Fruit fly (Drosophila melanogaster): ENCODE data around the gene dnc.

dnc gene

dm6 chrX:3382605-3383271 lies 206.5 kb downstream of the dnc start:
- TF ChIP-seq dmrt93B (GFP tag; optimal IDR thresholded peaks at IDR 0.05): no peak
- TF ChIP-seq Vsx2 (GFP tag; optimal IDR thresholded peaks at IDR 0.05; ENCODE audit: partially characterized antibody): no peak
- no peak for TF ChIP-seq lola (GFP tag; optimal IDR thresholded peaks at IDR 0.05)
- TF ChIP-seq CG32264 (GFP tag; optimal IDR thresholded peaks at IDR 0.05): no peak
- no peak for TF ChIP-seq br (GFP tag; optimal IDR thresholded peaks at IDR 0.05)
- no peak for TF ChIP-seq woc (GFP tag; optimal IDR thresholded peaks at IDR 0.05)

- peak; percentile 63 for TF ChIP-seq psq (GFP tag; optimal IDR thresholded peaks at IDR 0.05)
- TF ChIP-seq pan (optimal IDR thresholded peaks at IDR 0.05): no peak
These were observed 207.6 kb downstream of the dnc start for dm6 chrX:3383814-3384213.

DNA sequence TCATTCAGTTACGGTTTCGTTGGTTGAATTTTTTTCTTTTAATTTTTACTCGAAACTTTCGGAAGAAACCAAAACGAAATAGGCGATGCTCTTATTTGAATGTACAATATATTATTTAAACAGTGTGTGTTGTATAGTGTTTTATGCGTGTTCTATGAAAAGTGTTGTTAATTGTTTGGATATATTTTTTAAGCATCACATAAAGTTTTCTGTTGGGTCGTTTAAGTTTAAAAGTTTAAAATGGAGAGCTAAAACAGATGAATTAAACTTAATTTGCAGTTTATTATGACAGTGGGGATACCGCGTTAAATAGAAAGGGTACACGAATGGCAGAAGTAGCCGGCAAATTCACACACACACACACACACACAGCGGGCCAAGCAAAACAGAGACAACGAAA lies 213.6 kb downstream of the dnc start:
- peak; percentile 5 for TF ChIP-seq Jra (GFP tag; optimal IDR thresholded peaks at IDR 0.05)
- no peak for TF ChIP-seq sv (GFP tag; optimal IDR thresholded peaks at IDR 0.05)
- no peak for TF ChIP-seq dsf (GFP tag; optimal IDR thresholded peaks at IDR 0.05; ENCODE audit: borderline replicate concordance)
- peak; percentile 69 for TF ChIP-seq rgr (GFP tag; optimal IDR thresholded peaks at IDR 0.05)
- no peak for TF ChIP-seq Vsx2 (GFP tag; optimal IDR thresholded peaks at IDR 0.05; ENCODE audit: partially characterized antibody)
- peak in 1 of 2 experiments; percentile 67 for TF ChIP-seq foxo (GFP tag; optimal IDR thresholded peaks at IDR 0.05)
- peak; percentile 70 for TF ChIP-seq fru (GFP tag; optimal IDR thresholded peaks at IDR 0.05)
- peak; percentile 62 for TF ChIP-seq psq (GFP tag; optimal IDR thresholded peaks at IDR 0.05)
- no peak for TF ChIP-seq Myc (optimal IDR thresholded peaks at IDR 0.05)
- TF ChIP-seq Sp1 (GFP tag; optimal IDR thresholded peaks at IDR 0.05): peak; percentile 48
- no peak for TF ChIP-seq N (GFP tag; optimal IDR thresholded peaks at IDR 0.05)
- TF ChIP-seq br (GFP tag; optimal IDR thresholded peaks at IDR 0.05): peak; percentile 52
- no peak for TF ChIP-seq GATAd (GFP tag; optimal IDR thresholded peaks at IDR 0.05)
- peak; percentile 65 for TF ChIP-seq woc (GFP tag; optimal IDR thresholded peaks at IDR 0.05)
- peak; percentile 67 for TF ChIP-seq h (GFP tag; optimal IDR thresholded peaks at IDR 0.05)
- peak; percentile 61 for TF ChIP-seq OdsH (GFP tag; optimal IDR thresholded peaks at IDR 0.05)
- TF ChIP-seq jim (GFP tag; optimal IDR thresholded peaks at IDR 0.05): no peak
- peak; percentile 66 for TF ChIP-seq ey (GFP tag; optimal IDR thresholded peaks at IDR 0.05)
- no peak for TF ChIP-seq brk (GFP tag; optimal IDR thresholded peaks at IDR 0.05)
- TF ChIP-seq Rel (GFP tag; optimal IDR thresholded peaks at IDR 0.05): no peak
- TF ChIP-seq Rel (tag; optimal IDR thresholded peaks at IDR 0.05): peak; percentile 10
- TF ChIP-seq tai (GFP tag; optimal IDR thresholded peaks at IDR 0.05): no peak
- TF ChIP-seq pan (optimal IDR thresholded peaks at IDR 0.05): no peak
- peak; percentile 40 for TF ChIP-seq Hnf4 (GFP tag; optimal IDR thresholded peaks at IDR 0.05)
- TF ChIP-seq dmrt93B (GFP tag; optimal IDR thresholded peaks at IDR 0.05): peak; percentile 34
- TF ChIP-seq sage (GFP tag; optimal IDR thresholded peaks at IDR 0.05): no peak
- no peak for TF ChIP-seq Dif (GFP tag; optimal IDR thresholded peaks at IDR 0.05; ENCODE audit: partially characterized antibody)
- TF ChIP-seq Dfd (GFP tag; optimal IDR thresholded peaks at IDR 0.05): peak; percentile 3
- peak; percentile 39 for TF ChIP-seq CG9705 (GFP tag; optimal IDR thresholded peaks at IDR 0.05)
- TF ChIP-seq HLH106 (tag; optimal IDR thresholded peaks at IDR 0.05): peak; percentile 57
- no peak for TF ChIP-seq CG32264 (GFP tag; optimal IDR thresholded peaks at IDR 0.05)
- TF ChIP-seq Abd-B (GFP tag; optimal IDR thresholded peaks at IDR 0.05): no peak
- TF ChIP-seq CrebA (GFP tag; optimal IDR thresholded peaks at IDR 0.05; ENCODE audit: borderline replicate concordance): no peak
- no peak for TF ChIP-seq Hr78 (GFP tag; optimal IDR thresholded peaks at IDR 0.05)

All from whole organism, wandering third instar larva.